Fruit fly (Drosophila melanogaster) whole organism, embryonic: ENCODE results near the gene RAF2.

ENCODE experiments used
- ATbp ChIP-seq: fragments of 200-800 bp; sonication (Bioruptor generic); optimal IDR thresholded peaks from 2 replicates; lab custom pipeline; 2017; ENCODE audit warnings: missing biosample characterization, mild to moderate bottlenecking, missing genetic modification characterization, missing genetic modification reagents
- CG10209 ChIP-seq: fragments of 200-800 bp; sonication (Bioruptor generic); optimal IDR thresholded peaks from 3 replicates; lab custom pipeline; 2017; ENCODE audit warnings: missing biosample characterization, mild to moderate bottlenecking, missing genetic modification characterization, missing genetic modification reagents
- CG13424 ChIP-seq: fragments of 200-800 bp; sonication (Bioruptor generic); optimal IDR thresholded peaks from 2 replicates; lab custom pipeline; 2019; ENCODE audit warnings: missing biosample characterization, mild to moderate bottlenecking, missing genetic modification characterization, moderate library complexity
- CG6791 ChIP-seq: fragments of 200-800 bp; sonication (Bioruptor generic); IDR thresholded peaks from 3 replicates; pipeline ENCODE4 v1.3.6; 2022; ENCODE audit warnings: missing biosample characterization, missing genetic modification characterization; ENCODE audit not compliant: partially characterized antibody
- CG9215 ChIP-seq: fragments of 200-800 bp; sonication (Bioruptor generic); IDR thresholded peaks from 2 replicates; pipeline ENCODE4 v1.3.6; 2022; ENCODE audit warnings: missing biosample characterization, missing genetic modification characterization
- Deaf1 ChIP-seq: fragments of 200-800 bp; optimal IDR thresholded peaks from 3 replicates; lab custom pipeline; 2019; ENCODE audit warnings: missing biosample characterization, mild to moderate bottlenecking, missing genetic modification characterization, moderate library complexity
- Hmr ChIP-seq: fragments of 200-800 bp; sonication (Bioruptor generic); optimal IDR thresholded peaks from 3 replicates; lab custom pipeline; 2017; ENCODE audit warnings: mild to moderate bottlenecking, missing biosample characterization, missing genetic modification reagents, missing genetic modification characterization
- ci ChIP-seq: fragments of 200-800 bp; sonication (Bioruptor generic); IDR thresholded peaks from 3 replicates; pipeline ENCODE4 v1.3.6; 2022; ENCODE audit warnings: missing biosample characterization, missing genetic modification characterization
- eyg ChIP-seq: fragments of 200-800 bp; sonication (Bioruptor generic); optimal IDR thresholded peaks from 3 replicates; lab custom pipeline; 2016; ENCODE audit warnings: missing biosample characterization, missing genetic modification characterization
- gro ChIP-seq: fragments of 200-800 bp; sonication (Bioruptor generic); optimal IDR thresholded peaks from 2 replicates; lab custom pipeline; 2016; ENCODE audit warnings: missing biosample characterization, missing genetic modification characterization
- sqz ChIP-seq: fragments of 200-800 bp; sonication (Bioruptor generic); optimal IDR thresholded peaks from 3 replicates; lab custom pipeline; 2018; ENCODE audit warnings: missing biosample characterization, mild to moderate bottlenecking, missing genetic modification characterization
- tx ChIP-seq: fragments of 200-800 bp; sonication (Bioruptor generic); optimal IDR thresholded peaks from 2 replicates; lab custom pipeline; 2016; ENCODE audit warnings: missing biosample characterization, missing genetic modification characterization

DNA sequence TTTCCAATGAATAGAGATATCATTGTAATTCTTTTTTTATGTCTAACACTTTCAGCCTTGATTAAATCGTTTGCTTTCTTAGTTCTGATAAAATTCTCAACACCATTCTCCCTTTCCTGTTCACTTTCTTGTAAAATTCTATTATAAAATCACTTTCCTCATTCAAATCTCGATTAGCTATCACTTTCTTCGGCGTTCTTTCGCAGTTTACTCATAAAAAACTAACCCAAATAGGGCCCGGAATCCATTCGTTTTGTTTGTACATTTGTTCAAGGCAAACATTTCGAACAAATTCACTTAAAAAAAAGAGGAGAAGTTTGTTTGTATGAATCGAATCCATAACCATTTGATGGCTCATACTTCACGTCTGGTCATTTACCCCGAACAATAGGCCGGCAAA lies 47.4 kb downstream of the RAF2 start:
- no peak for TF ChIP-seq ATbp (GFP tag; lab: Kevin White, UChicago)
- no peak for TF ChIP-seq CG13424
- no peak for TF ChIP-seq ci
- no peak for TF ChIP-seq CG10209 (GFP tag; lab: Kevin White, UChicago)
- TF ChIP-seq CG9215 (GFP tag; lab: Robert Waterston, UW): no peak
- no peak for TF ChIP-seq eyg (GFP tag; lab: Kevin White, UChicago)
- no peak for TF ChIP-seq sqz (GFP tag; lab: Kevin White, UChicago)
- no peak for TF ChIP-seq CG6791 (GFP tag; lab: Robert Waterston, UW)
- no peak for TF ChIP-seq Deaf1 (tag; lab: Kevin White, UChicago)
- no peak for TF ChIP-seq tx (GFP tag; lab: Kevin White, UChicago)
- no peak for TF ChIP-seq gro (GFP tag; lab: Kevin White, UChicago)
- TF ChIP-seq Hmr (GFP tag; lab: Kevin White, UChicago): no peak
